Fruit fly (Drosophila melanogaster) whole organism, pupa: Measurements from ENCODE around the gene CG10943.

Experiments
- CG10348 ChIP-seq: fragments of 200-800 bp; sonication (Bioruptor generic); IDR thresholded peaks from 2 replicates; pipeline ENCODE4 v1.3.6; 2022; ENCODE audit warnings: missing biosample characterization, missing genetic modification characterization
- CG17806 ChIP-seq: fragments of 200-800 bp; sonication (Bioruptor generic); optimal IDR thresholded peaks from 2 replicates; lab custom pipeline; 2018; ENCODE audit warnings: missing biosample characterization, mild to moderate bottlenecking, missing genetic modification characterization, moderate library complexity
- Ets98B ChIP-seq: fragments of 200-800 bp; sonication (Bioruptor generic); IDR thresholded peaks from 2 replicates; pipeline ENCODE4 v1.3.6; 2022; ENCODE audit warnings: missing biosample characterization, missing genetic modification characterization
- rn ChIP-seq: fragments of 200-800 bp; sonication (Bioruptor generic); IDR thresholded peaks from 2 replicates; pipeline ENCODE4 v1.3.6; 2022; ENCODE audit warnings: missing biosample characterization, missing genetic modification characterization

DNA sequence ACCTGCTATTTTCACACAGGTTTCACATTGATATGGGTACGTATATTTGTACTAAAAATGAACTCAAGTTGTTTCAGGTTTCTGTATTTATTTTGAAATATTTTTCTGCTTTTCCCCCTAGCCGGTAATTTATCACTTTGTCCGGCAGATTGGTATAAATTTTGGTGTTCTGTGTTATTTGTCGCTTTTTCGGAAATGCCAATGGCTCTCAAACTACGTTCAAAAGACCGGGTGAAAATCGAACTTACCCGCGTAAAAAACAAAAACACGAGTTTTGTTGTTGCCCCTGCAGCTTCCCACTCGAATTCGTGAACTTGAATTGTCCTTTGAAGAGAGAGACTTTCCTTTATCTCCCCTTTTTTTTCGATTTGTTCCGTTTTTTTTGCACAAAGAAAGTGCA lies 20.2 kb downstream of the CG10943 start:
- TF ChIP-seq CG10348: no peak
- TF ChIP-seq Ets98B: no peak
- TF ChIP-seq rn (GFP tag; lab: Robert Waterston, UW): no peak
- no peak for TF ChIP-seq CG17806 (tag; lab: Kevin White, UChicago)
